Worm (Caenorhabditis elegans): Measurements from ENCODE around the gene cal-8.

cal-8 gene

ce11 chrII:5481982-5482381 lies at the start of gene cal-8:
TSS of gene cal-8 (minus strand) at chrII:5482041.
- TF ChIP-seq egl-27 (tag; optimal IDR thresholded peaks at IDR 0.05), result no peak
- TF ChIP-seq ceh-28 (tag; optimal IDR thresholded peaks at IDR 0.05), result no peak
- no peak for TF ChIP-seq snpc-4 (tag; optimal IDR thresholded peaks at IDR 0.05)
- no peak for TF ChIP-seq pqm-1 (tag; optimal IDR thresholded peaks at IDR 0.05)
- no peak for TF ChIP-seq unc-39 (tag; optimal IDR thresholded peaks at IDR 0.05)
- TF ChIP-seq fos-1 (tag; optimal IDR thresholded peaks at IDR 0.05), result no peak
- no peak for TF ChIP-seq nhr-237 (tag; optimal IDR thresholded peaks at IDR 0.05)
- TF ChIP-seq nhr-28 (tag; optimal IDR thresholded peaks at IDR 0.05), result no peak
- no peak for TF ChIP-seq ztf-11 (tag; optimal IDR thresholded peaks at IDR 0.05)
- TF ChIP-seq elt-2 (tag; optimal IDR thresholded peaks at IDR 0.05), result no peak
- TF ChIP-seq ceh-82 (tag; optimal IDR thresholded peaks at IDR 0.05), result no peak
- no peak for TF ChIP-seq ztf-4 (tag; optimal IDR thresholded peaks at IDR 0.05)
- TF ChIP-seq nhr-23 (tag; optimal IDR thresholded peaks at IDR 0.05), result no peak
- TF ChIP-seq skn-1 (tag; optimal IDR thresholded peaks at IDR 0.05), result no peak

- TF ChIP-seq hmg-11 (tag; optimal IDR thresholded peaks at IDR 0.05) (no peak), skn-1 (tag; optimal IDR thresholded peaks at IDR 0.05) (no peak), ZK546.5 (tag; optimal IDR thresholded peaks at IDR 0.05) (no peak), egl-5 (tag; optimal IDR thresholded peaks at IDR 0.05) (no peak), pha-4 (tag; optimal IDR thresholded peaks at IDR 0.05) (no peak), nhr-28 (tag; optimal IDR thresholded peaks at IDR 0.05) (no peak), lin-15B (tag; optimal IDR thresholded peaks at IDR 0.05) (no peak), ama-1 (optimal IDR thresholded peaks at IDR 0.05) (no peak), lin-39 (tag; optimal IDR thresholded peaks at IDR 0.05) (no peak), daf-12 (tag; optimal IDR thresholded peaks at IDR 0.05) (no peak), elt-1 (tag; optimal IDR thresholded peaks at IDR 0.05) (no peak), nhr-67 (tag; optimal IDR thresholded peaks at IDR 0.05) (no peak), nhr-237 (tag; optimal IDR thresholded peaks at IDR 0.05) (no peak), mml-1 (tag; optimal IDR thresholded peaks at IDR 0.05) (no peak), ztf-11 (tag; optimal IDR thresholded peaks at IDR 0.05) (no peak), unc-62 (GFP tag; optimal IDR thresholded peaks at IDR 0.05) (no peak), sea-2 (GFP tag; optimal IDR thresholded peaks at IDR 0.05) (no peak), ztf-4 (tag; optimal IDR thresholded peaks at IDR 0.05) (no peak), aly-2 (tag; optimal IDR thresholded peaks at IDR 0.05) (no peak)
These were observed 46.0 kb upstream of the cal-8 start, which contains the start of gene ZK177.1 for ce11 chrII:5527841-5528240. TSS of gene ZK177.1 (plus strand) at chrII:5528141.

ce11 chrII:5525297-5525696 lies 43.5 kb upstream of the cal-8 start, which contains the start of gene tbx-35:
TSS of gene tbx-35 (minus strand) at chrII:5525397.
- TF ChIP-seq zag-1 (tag; optimal IDR thresholded peaks at IDR 0.05) (no peak), unc-62 (GFP tag; optimal IDR thresholded peaks at IDR 0.05) (no peak), nhr-23 (tag; optimal IDR thresholded peaks at IDR 0.05) (no peak), ama-1 (optimal IDR thresholded peaks at IDR 0.05) (no peak), mml-1 (tag; optimal IDR thresholded peaks at IDR 0.05) (no peak), unc-39 (tag; optimal IDR thresholded peaks at IDR 0.05) (no peak), aly-2 (tag; optimal IDR thresholded peaks at IDR 0.05) (no peak), lsy-12 (tag; optimal IDR thresholded peaks at IDR 0.05) (no peak), sea-2 (GFP tag; optimal IDR thresholded peaks at IDR 0.05) (no peak)

ce11 chrII:5522637-5523036 lies 40.8 kb upstream of the cal-8 start, which contains the start of gene ZK177.11:
TSS of gene ZK177.11 (plus strand) at chrII:5522937.
- no peak for TF ChIP-seq nhr-76 (tag; optimal IDR thresholded peaks at IDR 0.05)
- TF ChIP-seq zag-1 (tag; optimal IDR thresholded peaks at IDR 0.05), result no peak
- no peak for TF ChIP-seq nhr-67 (tag; optimal IDR thresholded peaks at IDR 0.05)
- TF ChIP-seq ceh-16 (tag; optimal IDR thresholded peaks at IDR 0.05), result no peak
- no peak for TF ChIP-seq nhr-28 (tag; optimal IDR thresholded peaks at IDR 0.05)
- no peak for TF ChIP-seq lin-39 (tag; optimal IDR thresholded peaks at IDR 0.05)
- no peak for TF ChIP-seq aly-2 (tag; optimal IDR thresholded peaks at IDR 0.05)
- no peak for TF ChIP-seq fkh-10 (GFP tag; optimal IDR thresholded peaks at IDR 0.05)
- no peak for TF ChIP-seq ZK546.5 (tag; optimal IDR thresholded peaks at IDR 0.05)
- TF ChIP-seq pha-4 (tag; optimal IDR thresholded peaks at IDR 0.05), result no peak

ce11 chrII:5521411-5521810 lies 39.6 kb upstream of the cal-8 start, which contains the start of gene ZK177.12:
TSS of gene ZK177.12 (plus strand) at chrII:5521711.
- no peak for TF ChIP-seq nfya-1 (tag; optimal IDR thresholded peaks at IDR 0.05; ENCODE audit: insufficient read depth)
- no peak for TF ChIP-seq egl-5 (tag; optimal IDR thresholded peaks at IDR 0.05)
- TF ChIP-seq ceh-9 (tag; optimal IDR thresholded peaks at IDR 0.05), result no peak
- no peak for TF ChIP-seq aly-2 (tag; optimal IDR thresholded peaks at IDR 0.05)
- TF ChIP-seq pha-4 (tag; optimal IDR thresholded peaks at IDR 0.05), result no peak
- TF ChIP-seq ceh-28 (tag; optimal IDR thresholded peaks at IDR 0.05), result no peak
- TF ChIP-seq ZK546.5 (tag; optimal IDR thresholded peaks at IDR 0.05), result no peak
- no peak for TF ChIP-seq nhr-12 (tag; optimal IDR thresholded peaks at IDR 0.05)
- TF ChIP-seq elt-2 (tag; optimal IDR thresholded peaks at IDR 0.05), result no peak
- no peak for TF ChIP-seq elt-1 (tag; optimal IDR thresholded peaks at IDR 0.05)
- TF ChIP-seq hmg-11 (tag; optimal IDR thresholded peaks at IDR 0.05), result no peak
- no peak for TF ChIP-seq skn-1 (tag; optimal IDR thresholded peaks at IDR 0.05)
- TF ChIP-seq R02D3.7 (tag; optimal IDR thresholded peaks at IDR 0.05), result no peak
- TF ChIP-seq nhr-23 (tag; optimal IDR thresholded peaks at IDR 0.05), result no peak
- TF ChIP-seq ama-1 (optimal IDR thresholded peaks at IDR 0.05), result no peak
- TF ChIP-seq mdl-1 (tag; optimal IDR thresholded peaks at IDR 0.05), result no peak

Measured in whole organism, L3 larva.